Worm (Caenorhabditis elegans) whole organism, L4 larva: ENCODE measurements around the gene srx-110.

ENCODE experiments used
- F37D6.2 ChIP-seq: sonication (generic microtip); optimal IDR thresholded peaks from 2 replicates; lab custom pipeline; 2016; ENCODE audit warnings: mild to moderate bottlenecking, missing genetic modification characterization, missing compliant biosample characterization
- F44E2.7 ChIP-seq: fragments of 200-800 bp; sonication (Bioruptor generic); IDR thresholded peaks from 2 replicates; pipeline ENCODE4 v2.1.2; 2022; ENCODE audit warnings: missing genetic modification characterization, missing compliant biosample characterization
- F49E8.2 ChIP-seq: sonication (generic microtip); optimal IDR thresholded peaks from 2 replicates; lab custom pipeline; 2016; ENCODE audit warnings: missing compliant biosample characterization, mild to moderate bottlenecking, missing genetic modification characterization, borderline replicate concordance
- attf-4 ChIP-seq: sonication (generic microtip); optimal IDR thresholded peaks from 3 replicates; lab custom pipeline; 2017; ENCODE audit warnings: missing biosample characterization, missing genetic modification characterization
- ceh-20 ChIP-seq: fragments of 200-800 bp; sonication (Bioruptor generic); IDR thresholded peaks from 2 replicates; pipeline ENCODE4 v1.3.6; 2022; ENCODE audit warnings: missing genetic modification reagents, missing genetic modification characterization, missing compliant biosample characterization
- ces-1 ChIP-seq: fragments of 150-350 bp; sonication (generic microtip); optimal IDR thresholded peaks from 4 replicates; lab custom pipeline; 2014; ENCODE audit warnings: missing biosample characterization, missing genetic modification reagents, missing genetic modification characterization
- cey-2 ChIP-seq: sonication (generic microtip); optimal IDR thresholded peaks from 3 replicates; lab custom pipeline; 2017; ENCODE audit warnings: missing genetic modification characterization, mild to moderate bottlenecking, missing compliant biosample characterization, antibody characterized with exemption, borderline replicate concordance; ENCODE audit not compliant: insufficient read depth
- ctbp-1 ChIP-seq: fragments of 200-800 bp; sonication (Bioruptor generic); IDR thresholded peaks from 2 replicates; pipeline ENCODE4 v1.3.6; 2022; ENCODE audit warnings: missing genetic modification reagents, missing genetic modification characterization, missing compliant biosample characterization
- daf-12 ChIP-seq: fragments of 150-350 bp; optimal IDR thresholded peaks from 2 replicates; lab custom pipeline; 2014; ENCODE audit warnings: missing biosample characterization, missing genetic modification reagents, missing genetic modification characterization
- daf-16 ChIP-seq, 3 experiments: sonication (generic microtip); optimal IDR thresholded peaks; 2 replicates each; lab custom pipeline; 2016 to 2017; ENCODE audit warnings: missing genetic modification characterization in 3 of 3, missing genetic modification reagents in 3 of 3, mild to moderate bottlenecking in 2 of 3, missing compliant biosample characterization in 2 of 3, missing biosample characterization in 1 of 3, moderate library complexity in 1 of 3
- daf-8 ChIP-seq: fragments of 200-800 bp; sonication (Bioruptor generic); IDR thresholded peaks from 2 replicates; pipeline ENCODE4 v1.3.6; 2022; ENCODE audit warnings: missing genetic modification characterization, missing compliant biosample characterization
- dpl-1 ChIP-seq: fragments of 150-350 bp; optimal IDR thresholded peaks from 2 replicates; lab custom pipeline; 2014; ENCODE audit warnings: missing biosample characterization, missing genetic modification reagents, missing genetic modification characterization
- duxl-1 ChIP-seq: sonication (generic microtip); optimal IDR thresholded peaks from 2 replicates; lab custom pipeline; 2016; ENCODE audit warnings: mild to moderate bottlenecking, missing genetic modification characterization, moderate library complexity, missing compliant biosample characterization; ENCODE audit not compliant: poor library complexity
- egl-27 ChIP-seq: sonication (generic microtip); optimal IDR thresholded peaks from 3 replicates; lab custom pipeline; 2017; ENCODE audit warnings: missing biosample characterization, missing genetic modification reagents, missing genetic modification characterization
- lin-1 ChIP-seq: fragments of 200-800 bp; sonication (Bioruptor generic); IDR thresholded peaks from 2 replicates; pipeline ENCODE4 v1.3.6; 2022; ENCODE audit warnings: missing genetic modification reagents, missing genetic modification characterization, missing compliant biosample characterization
- lin-13 ChIP-seq: fragments of 150-350 bp; optimal IDR thresholded peaks from 2 replicates; lab custom pipeline; 2014; ENCODE audit warnings: missing biosample characterization, missing genetic modification reagents, missing genetic modification characterization
- lir-3 ChIP-seq: sonication (generic microtip); optimal IDR thresholded peaks from 2 replicates; lab custom pipeline; 2016; ENCODE audit warnings: mild to moderate bottlenecking, missing genetic modification characterization, missing compliant biosample characterization
- lsy-2 ChIP-seq, 2 experiments: fragments of 150-350 bp in 1 of 2; sonication (generic microtip) in 1 of 2; optimal IDR thresholded peaks; 2 replicates each; lab custom pipeline; 2014 to 2017; ENCODE audit warnings: missing biosample characterization in 2 of 2, missing genetic modification characterization in 2 of 2
- mdl-1 ChIP-seq, 2 experiments: fragments of 150-350 bp in 1 of 2; sonication (generic microtip) in 1 of 2; optimal IDR thresholded peaks; 2 replicates each; lab custom pipeline; 2014 to 2017; ENCODE audit warnings: missing biosample characterization in 2 of 2, missing genetic modification characterization in 2 of 2
- mdt-29 ChIP-seq: fragments of 200-800 bp; sonication (Bioruptor generic); IDR thresholded peaks from 2 replicates; pipeline ENCODE4 v1.3.6; 2022; ENCODE audit warnings: missing genetic modification reagents, missing genetic modification characterization, missing compliant biosample characterization
- mes-2 ChIP-seq: sonication (generic microtip); optimal IDR thresholded peaks from 2 replicates; lab custom pipeline; 2016; ENCODE audit warnings: missing genotype, mild to moderate bottlenecking, missing genetic modification characterization, missing compliant biosample characterization; ENCODE audit not compliant: poor library complexity, severe bottlenecking
- nhr-42 ChIP-seq: fragments of 200-800 bp; sonication (Bioruptor generic); IDR thresholded peaks from 2 replicates; pipeline ENCODE4 v1.3.6; 2022; ENCODE audit warnings: missing genetic modification characterization, missing compliant biosample characterization
- nhr-48 ChIP-seq: sonication (generic microtip); optimal IDR thresholded peaks from 2 replicates; lab custom pipeline; 2016; ENCODE audit warnings: mild to moderate bottlenecking, missing genetic modification characterization, missing compliant biosample characterization
- nhr-76 ChIP-seq: fragments of 150-350 bp; optimal IDR thresholded peaks from 2 replicates; lab custom pipeline; 2014; ENCODE audit warnings: missing biosample characterization, missing genetic modification characterization
- php-3 ChIP-seq: fragments of 200-800 bp; sonication (Bioruptor generic); IDR thresholded peaks from 2 replicates; pipeline ENCODE4 v1.3.6; 2022; ENCODE audit warnings: missing genetic modification reagents, missing genetic modification characterization, missing compliant biosample characterization
- rbr-2 ChIP-seq: sonication (generic microtip); optimal IDR thresholded peaks from 2 replicates; lab custom pipeline; 2016; ENCODE audit warnings: missing genotype, missing genetic modification characterization, missing compliant biosample characterization
- saeg-2 ChIP-seq: fragments of 200-800 bp; sonication (Bioruptor generic); IDR thresholded peaks from 2 replicates; pipeline ENCODE4 v1.3.6; 2022; ENCODE audit warnings: missing genetic modification reagents, missing genetic modification characterization, missing compliant biosample characterization
- spr-1 ChIP-seq: sonication (generic microtip); optimal IDR thresholded peaks from 2 replicates; lab custom pipeline; 2016; ENCODE audit warnings: mild to moderate bottlenecking, missing genetic modification characterization, missing compliant biosample characterization
- tag-97 ChIP-seq: fragments of 200-800 bp; sonication (Bioruptor generic); IDR thresholded peaks from 2 replicates; pipeline ENCODE4 v1.3.6; 2022; ENCODE audit warnings: missing genetic modification characterization, missing compliant biosample characterization
- unc-130 ChIP-seq: sonication (generic microtip); optimal IDR thresholded peaks from 2 replicates; lab custom pipeline; 2016; ENCODE audit warnings: missing genetic modification reagents, missing genetic modification characterization, missing compliant biosample characterization
- unc-62 ChIP-seq, 3 experiments: fragments of 150-350 bp in 1 of 3; sonication (generic microtip); optimal IDR thresholded peaks in 2 of 3; peaks in 1 of 3; 1 replicate in 1 of 3; 2 replicates in 2 of 3; lab custom pipeline; 2014 to 2017; ENCODE audit warnings: missing biosample characterization in 3 of 3, missing genetic modification characterization in 3 of 3, missing genetic modification reagents in 3 of 3, missing genotype in 1 of 3

srx-110 gene

DNA sequence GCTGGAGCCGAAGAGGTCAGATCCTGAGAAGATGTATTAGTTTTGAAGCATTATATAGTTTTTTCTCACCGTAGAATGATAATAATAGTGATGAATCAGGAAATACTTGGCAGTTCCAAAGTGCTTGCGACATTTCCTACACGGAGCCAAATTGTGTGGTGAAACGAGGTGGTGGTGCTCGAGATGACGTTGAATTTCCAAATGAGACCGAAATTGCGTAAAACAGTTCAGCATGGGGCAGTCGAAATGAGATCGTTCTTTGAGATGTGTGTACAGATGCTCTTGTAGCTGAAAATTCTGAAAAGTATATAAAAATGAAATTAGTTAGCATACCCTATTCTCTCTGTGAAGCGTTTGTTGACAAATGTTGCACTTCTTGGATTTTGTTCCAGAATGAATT, 18.6 kb downstream of the srx-110 start, which contains the start of gene C46E10.8:
C46E10.8 (minus strand) TSS at position 101 of the 400 bp plus-strand sequence.
- TF ChIP-seq unc-62 (GFP tag; optimal IDR thresholded peaks at IDR 0.05 in 1 of 2; lab: Kevin White, UChicago), result peak in 1 of 2 experiments; percentile 28
- no peak for TF ChIP-seq unc-62 (tag; optimal IDR thresholded peaks at IDR 0.05; lab: Kevin White, UChicago)
- no peak for TF ChIP-seq egl-27 (tag; lab: Kevin White, UChicago)
- TF ChIP-seq, all 104 proteins: peak for 1

DNA sequence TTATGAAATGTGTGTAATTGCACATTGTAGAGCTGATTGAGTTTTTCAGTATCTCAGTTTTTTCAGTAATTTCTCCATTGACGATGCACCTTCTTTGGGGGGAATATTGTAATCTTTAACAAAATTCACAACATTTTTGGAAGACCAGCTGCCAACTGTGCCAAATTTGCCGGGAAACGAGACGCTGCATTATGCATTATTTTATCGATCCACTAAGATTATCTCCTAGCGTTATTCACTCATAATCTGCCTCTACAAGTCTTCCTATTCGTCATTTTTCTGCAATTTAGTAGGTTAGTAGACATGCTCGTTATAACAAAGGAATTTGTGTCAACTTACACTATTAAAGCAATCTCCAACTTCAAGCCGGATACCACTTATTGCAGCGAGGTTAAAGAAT, 22.4 kb downstream of the srx-110 start, which contains the start of the genes sdz-12 and bath-31:
sdz-12 (minus strand) TSS at position 101 of the 400 bp plus-strand sequence.
bath-31 (plus strand) TSS at position 251 of the 400 bp plus-strand sequence.
- TF ChIP-seq lir-3 (tag; lab: Kevin White, UChicago) (no peak), egl-27 (tag; lab: Kevin White, UChicago) (no peak), daf-12 (tag; lab: Kevin White, UChicago) (no peak), lsy-2 (tag; optimal IDR thresholded peaks at IDR 0.05; lab: Kevin White, UChicago) (no peak), ces-1 (no peak), dpl-1 (GFP tag; lab: Kevin White, UChicago) (no peak), ctbp-1 (GFP tag; lab: Robert Waterston, UW) (no peak), php-3 (GFP tag; lab: Robert Waterston, UW) (no peak), F44E2.7 (GFP tag; lab: Robert Waterston, UW) (no peak)

DNA sequence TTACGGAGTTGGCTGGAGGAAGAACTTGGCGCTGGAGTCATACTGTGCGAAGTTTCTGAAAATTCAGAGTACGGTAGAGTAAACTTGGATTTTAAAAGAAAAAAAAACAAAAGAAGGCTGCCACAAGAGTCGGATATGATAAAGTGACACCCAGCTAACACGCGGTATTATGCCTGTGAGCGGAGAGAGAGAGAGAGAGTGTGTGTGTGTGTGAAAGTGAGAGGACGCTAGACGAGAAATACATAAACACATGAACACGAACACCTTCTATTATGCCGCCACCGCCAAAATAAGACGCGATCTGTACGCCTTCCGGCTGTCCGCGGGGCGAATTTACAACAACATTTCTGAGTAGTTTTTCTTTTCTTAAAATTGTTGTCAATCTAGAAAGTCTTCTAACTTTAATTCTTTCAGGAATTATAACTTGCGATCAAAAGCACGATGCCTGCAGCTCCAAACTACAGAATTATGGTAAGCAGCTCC, 27.6 kb downstream of the srx-110 start, which contains the start of gene F12E12.6:
F12E12.6 (minus strand) TSS at position 51 of the 483 bp plus-strand sequence.
- TF ChIP-seq attf-4 (tag; lab: Kevin White, UChicago) (no peak), mdt-29 (GFP tag; lab: Robert Waterston, UW) (no peak), spr-1 (tag; lab: Kevin White, UChicago) (no peak), daf-8 (no peak), F49E8.2 (no peak), nhr-48 (tag; lab: Kevin White, UChicago) (no peak), lin-13 (no peak), unc-130 (no peak), rbr-2 (no peak), mes-2 (tag; lab: Kevin White, UChicago) (no peak), nhr-42 (no peak), cey-2 (tag; lab: Kevin White, UChicago) (no peak)

DNA sequence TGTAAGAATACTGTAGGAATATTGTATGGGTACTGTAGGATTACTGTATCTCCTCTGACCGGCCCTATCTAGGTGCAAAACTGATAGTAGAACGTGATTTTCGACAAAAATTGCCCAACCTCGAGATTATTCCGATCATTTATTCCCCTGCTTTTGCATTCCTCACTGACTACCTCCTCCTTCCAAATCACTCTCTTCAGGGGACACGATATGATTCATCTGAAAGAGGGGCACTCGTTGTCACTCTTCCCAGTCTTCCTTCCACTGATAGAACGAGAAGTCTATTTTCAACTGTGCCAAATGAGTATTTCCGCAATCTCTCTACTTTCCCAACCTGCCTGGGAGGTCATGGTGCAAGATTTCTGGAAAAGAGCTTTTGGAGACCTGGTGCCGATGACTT, 30.3 kb downstream of the srx-110 start, which contains the start of gene F12E12.2:
F12E12.2 (plus strand) TSS at position 301 of the 400 bp plus-strand sequence.
- TF ChIP-seq mdt-29 (GFP tag; lab: Robert Waterston, UW), result no peak
- TF ChIP-seq unc-130, result no peak
- TF ChIP-seq unc-62 (GFP tag; optimal IDR thresholded peaks at IDR 0.05 in 1 of 2; lab: Kevin White, UChicago), result no peak
- no peak for TF ChIP-seq unc-62 (tag; optimal IDR thresholded peaks at IDR 0.05; lab: Kevin White, UChicago)
- TF ChIP-seq ces-1, result no peak
- no peak for TF ChIP-seq saeg-2
- no peak for TF ChIP-seq nhr-76

DNA sequence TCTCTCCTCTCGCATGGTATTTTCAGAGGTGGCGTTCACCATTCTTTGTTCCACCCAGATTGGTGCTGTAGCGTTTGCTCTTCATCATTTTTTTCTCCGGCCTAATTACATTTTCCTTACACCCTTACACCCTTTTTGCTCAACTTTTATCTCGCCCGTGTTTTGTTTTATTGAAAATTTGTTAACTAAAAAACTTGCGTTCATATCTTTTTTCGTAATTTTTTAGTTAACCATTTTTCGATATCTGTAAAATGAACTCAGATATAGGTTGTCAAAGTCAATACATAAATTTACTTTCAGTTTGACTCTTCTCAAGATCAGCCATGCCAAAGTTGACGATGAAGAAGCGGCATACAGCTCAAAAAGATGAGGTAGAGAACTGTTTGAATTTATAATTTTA, 32.2 kb downstream of the srx-110 start, which contains the start of gene F12E12.1:
F12E12.1 (plus strand) TSS at position 301 of the 400 bp plus-strand sequence.
- no peak for TF ChIP-seq php-3 (GFP tag; lab: Robert Waterston, UW)
- no peak for TF ChIP-seq ceh-20 (GFP tag; lab: Robert Waterston, UW)
- no peak for TF ChIP-seq duxl-1 (tag; lab: Kevin White, UChicago)
- no peak for TF ChIP-seq lsy-2 (tag; optimal IDR thresholded peaks at IDR 0.05; lab: Kevin White, UChicago)
- TF ChIP-seq mdl-1 (tag; optimal IDR thresholded peaks at IDR 0.05; lab: Kevin White, UChicago), result no peak
- no peak for TF ChIP-seq tag-97 (GFP tag; lab: Robert Waterston, UW)
- TF ChIP-seq daf-16 (GFP tag; optimal IDR thresholded peaks at IDR 0.05; lab: Kevin White, UChicago), result no peak
- no peak for TF ChIP-seq daf-16 (tag; optimal IDR thresholded peaks at IDR 0.05; lab: Kevin White, UChicago)
- TF ChIP-seq lin-1 (GFP tag; lab: Robert Waterston, UW), result no peak
- TF ChIP-seq F37D6.2 (tag; lab: Kevin White, UChicago), result no peak
